Worm (Caenorhabditis elegans) whole organism, early embryonic: ENCODE data around the gene F32D8.1.

Experiments
- ama-1 ChIP-seq: fragments of 150-350 bp; optimal IDR thresholded peaks from 2 replicates; lab custom pipeline; 2014
- ceh-13 ChIP-seq: fragments of 200-800 bp; sonication (Bioruptor generic); optimal IDR thresholded peaks from 2 replicates; lab custom pipeline; 2018; ENCODE audit warnings: mild to moderate bottlenecking, missing genetic modification characterization, missing compliant biosample characterization
- flt-1 ChIP-seq: fragments of 200-800 bp; sonication (Bioruptor generic); IDR thresholded peaks from 2 replicates; pipeline ENCODE4 v1.3.6; 2022; ENCODE audit warnings: missing genetic modification characterization, missing compliant biosample characterization
- hmg-4 ChIP-seq: fragments of 200-800 bp; sonication (Bioruptor generic); optimal IDR thresholded peaks from 2 replicates; lab custom pipeline; 2018; ENCODE audit warnings: mild to moderate bottlenecking, missing genetic modification characterization, missing compliant biosample characterization
- hnd-1 ChIP-seq: sonication (generic microtip); optimal IDR thresholded peaks from 2 replicates; lab custom pipeline; 2016; ENCODE audit warnings: missing genetic modification characterization, missing compliant biosample characterization
- scrt-1 ChIP-seq: fragments of 200-800 bp; sonication (Bioruptor generic); IDR thresholded peaks from 2 replicates; pipeline ENCODE4 v1.3.6; 2022; ENCODE audit warnings: missing genetic modification characterization, missing compliant biosample characterization
- sea-1 ChIP-seq: fragments of 200-800 bp; sonication (Bioruptor generic); conservative IDR thresholded peaks from 2 replicates; pipeline ENCODE4 v1.3.6; 2022; ENCODE audit warnings: missing genetic modification characterization, missing compliant biosample characterization

ce11 chrV:10887564-10887963, 6.9 kb downstream of the F32D8.1 start:
- TF ChIP-seq hnd-1 (tag; lab: Kevin White, UChicago) (no peak), scrt-1 (GFP tag; lab: Robert Waterston, UW) (no peak), sea-1 (no peak), flt-1 (GFP tag; lab: Robert Waterston, UW) (no peak), hmg-4 (GFP tag; lab: Kevin White, UChicago) (no peak), ama-1 (no peak), ceh-13 (no peak)
